Fruit fly (Drosophila melanogaster): ENCODE data around the gene Smg5.

Gene Smg5

DNA sequence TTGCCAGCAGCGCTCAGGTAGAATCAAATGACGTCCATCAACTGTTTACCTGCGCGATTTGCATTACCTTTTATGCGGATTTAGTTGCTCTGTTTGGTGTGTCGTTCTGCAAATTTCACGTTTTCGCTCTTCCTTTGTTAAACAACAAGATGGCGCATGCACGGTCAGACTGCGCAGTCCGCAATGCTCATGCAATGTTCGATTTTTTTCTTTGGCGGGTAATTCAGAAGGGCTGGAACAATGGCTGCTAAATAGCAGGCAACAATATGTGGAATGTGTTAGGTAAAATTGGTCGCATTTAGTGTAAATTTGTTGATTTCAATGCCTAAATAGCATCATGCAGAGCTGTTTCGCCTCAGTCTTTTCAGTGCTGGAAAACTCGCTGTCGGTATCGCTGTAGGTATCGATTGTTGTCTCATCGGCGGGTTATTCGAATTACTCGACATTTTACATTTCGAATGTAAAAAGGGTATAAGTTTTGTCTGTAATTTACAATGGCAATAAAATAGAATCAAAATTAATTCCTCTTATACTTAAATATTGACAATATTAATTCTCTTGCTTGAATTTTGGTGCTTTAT lies at the start of gene Smg5 (continued):
- TF ChIP-seq otp (GFP tag; IDR thresholded peaks at IDR 0.05) = peak; percentile 87; the same call in 2 of the 3 replicates
- TF ChIP-seq dmrt99B (tag; optimal IDR thresholded peaks at IDR 0.05) = no peak
- TF ChIP-seq CG8281 (tag; optimal IDR thresholded peaks at IDR 0.05) = peak; percentile 33
- TF ChIP-seq row (GFP tag; IDR thresholded peaks at IDR 0.05) = peak; percentile 96
- peak; percentile 88 for TF ChIP-seq CG11695 (GFP tag; IDR thresholded peaks at IDR 0.05)
- TF ChIP-seq ato (GFP tag; IDR thresholded peaks at IDR 0.05; ENCODE audit: partially characterized antibody) = peak; percentile 96
- TF ChIP-seq caup (GFP tag; optimal IDR thresholded peaks at IDR 0.05; ENCODE audit: severe bottlenecking) = peak; percentile 88
- TF ChIP-seq grau (tag; optimal IDR thresholded peaks at IDR 0.05) = peak; percentile 83
- peak; percentile 65 for TF ChIP-seq ftz-f1 (GFP tag; optimal IDR thresholded peaks at IDR 0.05)
- peak; percentile 89 for TF ChIP-seq nerfin-1 (tag; optimal IDR thresholded peaks at IDR 0.05)
- TF ChIP-seq Lhr (GFP tag; optimal IDR thresholded peaks at IDR 0.05) = peak; percentile 79
- no peak for TF ChIP-seq CG12071 (GFP tag; optimal IDR thresholded peaks at IDR 0.05)
- TF ChIP-seq E2f2 (GFP tag; IDR thresholded peaks at IDR 0.05) = peak; percentile 98
- peak; percentile 90 for TF ChIP-seq amos (GFP tag; IDR thresholded peaks at IDR 0.05; ENCODE audit: partially characterized antibody)
- peak; percentile 69 for TF ChIP-seq cg (GFP tag; optimal IDR thresholded peaks at IDR 0.05)
- TF ChIP-seq CG4424 (GFP tag; optimal IDR thresholded peaks at IDR 0.05) = peak; percentile 92
- peak; percentile 98 for TF ChIP-seq chn (GFP tag; optimal IDR thresholded peaks at IDR 0.05)
- peak; percentile 37 for TF ChIP-seq CG34376 (GFP tag; optimal IDR thresholded peaks at IDR 0.05)
- TF ChIP-seq Bteb2 (GFP tag; optimal IDR thresholded peaks at IDR 0.05) = peak; percentile 97
- TF ChIP-seq CG12236 (GFP tag; optimal IDR thresholded peaks at IDR 0.05) = peak; percentile 81
- TF ChIP-seq CG17186 (GFP tag; optimal IDR thresholded peaks at IDR 0.05) = peak; percentile 96
- TF ChIP-seq CG1647 (GFP tag; optimal IDR thresholded peaks at IDR 0.05) = peak; percentile 96
- no peak for TF ChIP-seq odd (GFP tag; optimal IDR thresholded peaks at IDR 0.05)
- TF ChIP-seq sr (GFP tag; IDR thresholded peaks at IDR 0.05) = peak; percentile 86
- peak; percentile 23 for TF ChIP-seq Asciz (GFP tag; optimal IDR thresholded peaks at IDR 0.05)
- peak; percentile 90 for TF ChIP-seq peb (GFP tag; IDR thresholded peaks at IDR 0.05)
- peak; percentile 97 for TF ChIP-seq CG9817 (tag; optimal IDR thresholded peaks at IDR 0.05)
- TF ChIP-seq al (GFP tag; IDR thresholded peaks at IDR 0.05) = peak; percentile 86
- TF ChIP-seq nau (GFP tag; optimal IDR thresholded peaks at IDR 0.05) = no peak
- TF ChIP-seq Lim3 (GFP tag; IDR thresholded peaks at IDR 0.05) = peak; percentile 84
- TF ChIP-seq Sry-δ (GFP tag; optimal IDR thresholded peaks at IDR 0.05) = peak; percentile 82
- peak; percentile 85 for TF ChIP-seq CG17361 (GFP tag; IDR thresholded peaks at IDR 0.05)
- TF ChIP-seq CG16813 (GFP tag; IDR thresholded peaks at IDR 0.05; ENCODE audit: partially characterized antibody) = peak; percentile 93
- peak; percentile 99 for TF ChIP-seq lmd (GFP tag; IDR thresholded peaks at IDR 0.05)
- TF ChIP-seq Hr78 (GFP tag; optimal IDR thresholded peaks at IDR 0.05) = no peak
- no peak for TF ChIP-seq pita (GFP tag; optimal IDR thresholded peaks at IDR 0.05)
- TF ChIP-seq CG14441 (GFP tag; IDR thresholded peaks at IDR 0.05) = peak; percentile 95
- TF ChIP-seq CG4617 (GFP tag; optimal IDR thresholded peaks at IDR 0.05; ENCODE audit: borderline replicate concordance) = peak; percentile 95
- TF ChIP-seq HHEX (GFP tag; optimal IDR thresholded peaks at IDR 0.05) = no peak
- peak; percentile 97 for TF ChIP-seq CG10979 (tag; optimal IDR thresholded peaks at IDR 0.05)
- peak; percentile 85 for TF ChIP-seq sima (GFP tag; optimal IDR thresholded peaks at IDR 0.05)
- peak; percentile 89 for TF ChIP-seq Hmr (GFP tag; optimal IDR thresholded peaks at IDR 0.05)
- peak; percentile 92 for TF ChIP-seq CG4730 (GFP tag; IDR thresholded peaks at IDR 0.05)
- TF ChIP-seq H2.0 (GFP tag; IDR thresholded peaks at IDR 0.05) = peak; percentile 97
- TF ChIP-seq HLHmδ (GFP tag; optimal IDR thresholded peaks at IDR 0.05) = peak; percentile 4
- TF ChIP-seq zfh2 (GFP tag; optimal IDR thresholded peaks at IDR 0.05) = peak; percentile 98
- TF ChIP-seq run (tag; optimal IDR thresholded peaks at IDR 0.05) = peak; percentile 24
- TF ChIP-seq lola (GFP tag; optimal IDR thresholded peaks at IDR 0.05) = peak in 1 of 3 experiments; percentile 97
- peak; percentile 91 for TF ChIP-seq CG18619 (GFP tag; optimal IDR thresholded peaks at IDR 0.05)

All from whole organism, embryonic.